Worm (Caenorhabditis elegans) whole organism, L2 larva: ENCODE data around the gene hdl-1.

ENCODE experiments used
- F13H6.1 ChIP-seq: sonication (generic microtip); optimal IDR thresholded peaks from 2 replicates; lab custom pipeline; 2016; ENCODE audit warnings: missing genetic modification characterization, missing compliant biosample characterization
- Y55F3AM.14 ChIP-seq: fragments of 200-800 bp; sonication (Bioruptor generic); optimal IDR thresholded peaks from 2 replicates; lab custom pipeline; 2018; ENCODE audit warnings: mild to moderate bottlenecking, missing genetic modification characterization, missing compliant biosample characterization
- aly-2 ChIP-seq: fragments of 150-350 bp; optimal IDR thresholded peaks from 2 replicates; lab custom pipeline; 2014; ENCODE audit warnings: missing biosample characterization, missing genetic modification characterization
- ama-1 ChIP-seq: fragments of 150-350 bp; optimal IDR thresholded peaks from 2 replicates; lab custom pipeline; 2018; ENCODE audit warnings: inconsistent platforms
- ceh-16 ChIP-seq: fragments of 150-350 bp; optimal IDR thresholded peaks from 2 replicates; lab custom pipeline; 2014; ENCODE audit warnings: missing biosample characterization, missing genetic modification characterization
- ceh-82 ChIP-seq: fragments of 150-350 bp; optimal IDR thresholded peaks from 2 replicates; lab custom pipeline; 2014; ENCODE audit warnings: missing biosample characterization, missing genetic modification characterization
- crh-2 ChIP-seq: sonication (generic microtip); optimal IDR thresholded peaks from 2 replicates; lab custom pipeline; 2017; ENCODE audit warnings: missing biosample characterization, missing genetic modification characterization
- dmd-4 ChIP-seq: sonication (generic microtip); optimal IDR thresholded peaks from 2 replicates; lab custom pipeline; 2017; ENCODE audit warnings: missing biosample characterization, missing genetic modification characterization
- egl-27 ChIP-seq: sonication (generic microtip); optimal IDR thresholded peaks from 3 replicates; lab custom pipeline; 2017; ENCODE audit warnings: missing biosample characterization, missing genetic modification reagents, missing genetic modification characterization
- fos-1 ChIP-seq: fragments of 150-350 bp; optimal IDR thresholded peaks from 2 replicates; lab custom pipeline; 2014; ENCODE audit warnings: missing biosample characterization, missing genetic modification characterization
- gmeb-1 ChIP-seq: fragments of 150-350 bp; optimal IDR thresholded peaks from 2 replicates; lab custom pipeline; 2014; ENCODE audit warnings: missing biosample characterization, missing genetic modification characterization
- lsy-2 ChIP-seq, 2 experiments: fragments of 150-350 bp in 1 of 2; sonication (generic microtip) in 1 of 2; optimal IDR thresholded peaks; 2 replicates each; lab custom pipeline; 2014 to 2017; ENCODE audit warnings: missing biosample characterization in 2 of 2, missing genetic modification characterization in 2 of 2
- mbf-1 ChIP-seq: sonication (generic microtip); optimal IDR thresholded peaks from 2 replicates; lab custom pipeline; 2017; ENCODE audit warnings: missing biosample characterization, missing genetic modification characterization
- mdl-1 ChIP-seq, 2 experiments: fragments of 150-350 bp in 1 of 2; sonication (generic microtip) in 1 of 2; optimal IDR thresholded peaks; 2 replicates each; lab custom pipeline; 2017; ENCODE audit warnings: missing biosample characterization in 2 of 2, missing genetic modification characterization in 2 of 2
- nhr-11 ChIP-seq: fragments of 150-350 bp; optimal IDR thresholded peaks from 2 replicates; lab custom pipeline; 2014; ENCODE audit warnings: missing biosample characterization, missing genetic modification characterization
- nhr-129 ChIP-seq: fragments of 150-350 bp; optimal IDR thresholded peaks from 2 replicates; lab custom pipeline; 2014; ENCODE audit warnings: missing biosample characterization, missing genetic modification characterization
- nhr-21 ChIP-seq: fragments of 150-350 bp; optimal IDR thresholded peaks from 2 replicates; lab custom pipeline; 2014; ENCODE audit warnings: missing biosample characterization, missing genetic modification characterization
- nhr-23 ChIP-seq: fragments of 150-350 bp; optimal IDR thresholded peaks from 2 replicates; lab custom pipeline; 2014; ENCODE audit warnings: missing biosample characterization, missing genetic modification reagents, missing genetic modification characterization
- nhr-25 ChIP-seq: fragments of 150-350 bp; sonication (generic microtip); optimal IDR thresholded peaks from 3 replicates; lab custom pipeline; 2014; ENCODE audit warnings: missing biosample characterization, missing genetic modification characterization
- nhr-77 ChIP-seq: fragments of 150-350 bp; optimal IDR thresholded peaks from 2 replicates; lab custom pipeline; 2014; ENCODE audit warnings: missing biosample characterization, missing genetic modification characterization
- sem-4 ChIP-seq: fragments of 150-350 bp; optimal IDR thresholded peaks from 2 replicates; lab custom pipeline; 2014; ENCODE audit warnings: missing biosample characterization, missing genetic modification reagents, missing genetic modification characterization
- skn-1 ChIP-seq: sonication (generic microtip); optimal IDR thresholded peaks from 2 replicates; lab custom pipeline; 2017; ENCODE audit warnings: missing biosample characterization, missing genetic modification characterization
- sma-3 ChIP-seq: sonication (generic microtip); optimal IDR thresholded peaks from 2 replicates; lab custom pipeline; 2016; ENCODE audit warnings: missing genetic modification reagents, missing genetic modification characterization, missing compliant biosample characterization
- sma-9 ChIP-seq, 2 experiments: fragments of 150-350 bp in 1 of 2; sonication (generic microtip) in 1 of 2; optimal IDR thresholded peaks; 2 replicates each; lab custom pipeline; 2014 to 2016; ENCODE audit warnings: missing genetic modification characterization in 2 of 2, mild to moderate bottlenecking in 1 of 2, missing biosample characterization in 1 of 2, missing compliant biosample characterization in 1 of 2, missing genetic modification reagents in 1 of 2, moderate library complexity in 1 of 2
- snpc-4 ChIP-seq: fragments of 150-350 bp; optimal IDR thresholded peaks from 2 replicates; lab custom pipeline; 2014; ENCODE audit warnings: missing biosample characterization, missing genetic modification characterization
- unc-39 ChIP-seq: fragments of 150-350 bp; optimal IDR thresholded peaks from 2 replicates; lab custom pipeline; 2014; ENCODE audit warnings: missing biosample characterization, missing genetic modification characterization
- unc-62 ChIP-seq: fragments of 150-350 bp; optimal IDR thresholded peaks from 2 replicates; lab custom pipeline; 2014; ENCODE audit warnings: missing biosample characterization, missing genetic modification reagents, missing genetic modification characterization
- zag-1 ChIP-seq: fragments of 150-350 bp; optimal IDR thresholded peaks from 2 replicates; lab custom pipeline; 2014; ENCODE audit warnings: missing biosample characterization, missing genetic modification characterization
- ztf-1 ChIP-seq: fragments of 200-800 bp; sonication (Bioruptor generic); conservative IDR thresholded peaks from 2 replicates; pipeline ENCODE4 v1.3.6; 2022; ENCODE audit warnings: missing genetic modification characterization, missing compliant biosample characterization
- ztf-11 ChIP-seq: sonication (generic microtip); optimal IDR thresholded peaks from 2 replicates; lab custom pipeline; 2017; ENCODE audit warnings: missing biosample characterization, missing genetic modification characterization
- ztf-4 ChIP-seq: fragments of 150-350 bp; optimal IDR thresholded peaks from 2 replicates; lab custom pipeline; 2014; ENCODE audit warnings: missing biosample characterization, missing genetic modification characterization

Gene hdl-1

DNA sequence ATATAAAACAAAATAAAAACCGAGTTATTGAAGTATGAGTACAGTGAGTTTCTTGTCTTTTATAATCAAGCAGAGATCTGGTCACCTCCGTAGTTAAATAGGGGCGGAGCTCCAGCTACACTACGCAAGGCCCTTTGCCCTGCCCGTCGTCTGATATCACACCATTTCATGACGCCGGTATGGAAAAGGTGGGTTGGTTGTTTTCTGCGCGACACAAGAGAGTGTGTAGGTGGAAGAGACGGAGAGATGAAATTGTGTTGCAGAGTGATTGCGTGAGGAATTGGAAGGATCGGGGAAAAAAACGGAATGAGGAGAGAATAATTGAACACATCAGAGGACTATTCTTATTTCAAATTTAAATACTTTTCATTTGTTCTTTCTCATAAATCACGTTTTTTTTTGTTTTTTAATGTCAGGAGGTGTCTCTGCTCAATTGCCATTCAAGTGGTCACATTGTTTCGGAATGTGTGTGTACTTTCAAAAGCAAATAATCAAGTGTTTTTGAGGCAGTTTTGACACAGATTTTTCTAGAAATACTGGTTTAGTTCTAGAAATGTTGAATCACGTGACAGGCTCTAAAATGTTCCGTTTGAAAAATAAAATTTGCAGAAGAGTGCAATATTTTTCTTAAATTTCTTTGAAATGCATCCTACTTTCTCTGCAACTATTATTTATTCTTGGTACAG is 33.7 kb downstream of the hdl-1 start, which contains the start of gene ZK822.9:
Gene ZK822.9 (plus strand): TSS at position 180 of the 686 bp plus-strand sequence.
- no peak for TF ChIP-seq F13H6.1
- TF ChIP-seq skn-1 (tag; lab: Kevin White, UChicago): no peak
- peak; percentile 31 for TF ChIP-seq nhr-21 (tag; lab: Kevin White, UChicago)
- no peak for TF ChIP-seq sem-4 (tag; lab: Kevin White, UChicago)
- TF ChIP-seq sma-9 (GFP tag; optimal IDR thresholded peaks at IDR 0.05; lab: Kevin White, UChicago): peak; percentile 31
- peak; percentile 14 for TF ChIP-seq sma-9 (tag; optimal IDR thresholded peaks at IDR 0.05; lab: Kevin White, UChicago)
- no peak for TF ChIP-seq sma-3
- no peak for TF ChIP-seq ztf-1 (GFP tag; lab: Robert Waterston, UW)
- TF ChIP-seq crh-2 (tag; lab: Kevin White, UChicago): peak; percentile 3
- TF ChIP-seq fos-1 (tag; lab: Kevin White, UChicago): peak; percentile 11
- TF ChIP-seq lsy-2 (tag; optimal IDR thresholded peaks at IDR 0.05; lab: Kevin White, UChicago): no peak
- TF ChIP-seq ztf-11 (tag; lab: Kevin White, UChicago): no peak
- TF ChIP-seq Y55F3AM.14 (GFP tag; lab: Kevin White, UChicago): no peak
- TF ChIP-seq zag-1 (tag; lab: Kevin White, UChicago): no peak
- peak in 1 of 2 experiments; percentile 2 for TF ChIP-seq mdl-1 (tag; optimal IDR thresholded peaks at IDR 0.05; lab: Kevin White, UChicago)
- no peak for TF ChIP-seq snpc-4 (tag; lab: Kevin White, UChicago)
- no peak for TF ChIP-seq gmeb-1
- no peak for TF ChIP-seq ceh-16 (tag; lab: Kevin White, UChicago)
- TF ChIP-seq nhr-129: no peak

DNA sequence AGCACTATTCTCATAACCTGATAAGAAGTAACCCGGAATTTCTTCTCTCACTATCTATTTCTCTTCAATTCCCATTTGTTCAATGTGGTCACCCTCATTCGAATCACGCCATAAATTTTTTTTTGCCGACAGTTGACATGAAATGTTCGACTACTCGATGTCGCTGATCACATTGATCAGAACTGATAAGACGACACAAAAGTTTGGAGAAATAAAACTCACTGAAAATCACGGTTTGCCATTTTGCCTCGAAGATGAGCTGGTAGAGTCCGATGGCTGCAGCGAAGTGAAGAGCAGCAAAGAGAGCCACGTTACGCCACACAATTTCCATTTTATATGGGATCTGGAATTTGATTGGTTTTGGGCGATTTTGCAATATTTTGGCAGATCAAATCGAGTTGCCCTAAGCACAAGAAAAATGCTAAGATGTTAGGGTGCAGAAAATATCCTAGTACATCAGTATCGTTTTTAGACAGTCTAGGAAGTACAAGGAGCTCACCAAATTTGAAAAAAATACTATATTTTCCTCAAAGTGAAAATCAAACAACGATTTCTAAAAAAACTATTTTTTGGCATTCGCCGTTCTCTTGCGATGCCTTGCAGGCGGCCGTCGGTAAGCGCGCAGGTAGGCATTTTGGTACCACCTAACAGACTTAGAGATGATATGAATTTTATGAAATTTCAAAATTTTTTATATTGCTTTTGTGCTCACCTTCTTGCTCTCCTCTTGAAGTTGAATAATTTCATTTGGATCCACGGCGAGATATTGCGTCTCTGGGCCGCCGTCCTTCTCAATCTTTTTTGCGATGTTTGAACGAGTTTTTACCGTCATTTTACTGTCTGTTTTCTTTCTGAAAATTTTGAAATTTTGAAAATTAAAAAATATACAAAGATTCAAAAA is 34.5 kb downstream of the hdl-1 start, which contains the start of gene fat-6:
Gene fat-6 (minus strand): TSS at position 851 of the 901 bp plus-strand sequence.
- peak in 1 of 2 experiments; percentile 14 for TF ChIP-seq lsy-2 (tag; optimal IDR thresholded peaks at IDR 0.05; lab: Kevin White, UChicago)
- TF ChIP-seq sma-9 (GFP tag; optimal IDR thresholded peaks at IDR 0.05; lab: Kevin White, UChicago): peak; percentile 72
- no peak for TF ChIP-seq sma-9 (tag; optimal IDR thresholded peaks at IDR 0.05; lab: Kevin White, UChicago)
- no peak for TF ChIP-seq Y55F3AM.14 (GFP tag; lab: Kevin White, UChicago)
- peak; percentile 65 for TF ChIP-seq fos-1 (tag; lab: Kevin White, UChicago)
- TF ChIP-seq crh-2 (tag; lab: Kevin White, UChicago): peak; percentile 45
- TF ChIP-seq mbf-1 (tag; lab: Kevin White, UChicago): no peak
- TF ChIP-seq nhr-21 (tag; lab: Kevin White, UChicago): peak; percentile 53
- TF ChIP-seq nhr-25: peak; percentile 3
- peak; percentile 17 for TF ChIP-seq F13H6.1
- TF ChIP-seq nhr-23 (tag; lab: Kevin White, UChicago): no peak
- peak; percentile 24 for TF ChIP-seq gmeb-1
- no peak for TF ChIP-seq mdl-1 (tag; optimal IDR thresholded peaks at IDR 0.05; lab: Kevin White, UChicago)
- TF ChIP-seq sma-3: peak; percentile 36
- TF ChIP-seq, all 48 proteins: peak for 9

DNA sequence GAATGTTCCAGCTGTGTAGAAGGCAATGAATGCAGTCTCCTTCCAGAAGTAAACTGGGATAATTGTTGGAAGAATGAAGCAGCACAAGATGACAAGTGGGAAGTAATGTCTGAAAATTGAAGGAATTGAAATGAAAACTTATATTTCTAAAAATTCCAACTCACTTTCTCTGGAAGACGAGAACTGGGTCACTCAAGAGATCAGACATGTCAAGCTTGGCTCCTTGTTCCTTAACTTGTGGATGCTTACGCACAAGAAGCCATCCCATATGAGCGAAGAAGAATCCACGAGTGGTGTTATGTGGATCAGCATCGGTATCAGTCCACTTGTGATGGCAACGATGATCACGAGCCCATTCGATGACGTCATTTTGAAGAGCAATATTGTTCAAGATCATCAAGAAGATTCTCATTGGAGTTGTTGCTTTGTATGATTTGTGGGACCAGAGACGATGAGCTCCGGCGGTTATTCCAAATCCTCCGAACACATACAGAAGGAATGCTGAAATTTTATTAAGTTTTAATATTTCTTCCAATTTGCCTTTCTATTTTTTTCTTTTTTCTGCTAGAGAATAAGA is 35.3 kb downstream of the hdl-1 start:
- no peak for TF ChIP-seq aly-2
- no peak for TF ChIP-seq unc-62 (GFP tag; lab: Kevin White, UChicago)
- no peak for TF ChIP-seq dmd-4
- no peak for TF ChIP-seq nhr-11
- no peak for TF ChIP-seq ama-1
- TF ChIP-seq ztf-11 (tag; lab: Kevin White, UChicago): no peak
- no peak for TF ChIP-seq egl-27
- TF ChIP-seq nhr-77 (tag; lab: Kevin White, UChicago): no peak
- TF ChIP-seq unc-39: no peak
- no peak for TF ChIP-seq ztf-4 (tag; lab: Kevin White, UChicago)
- no peak for TF ChIP-seq ztf-1 (GFP tag; lab: Robert Waterston, UW)
- no peak for TF ChIP-seq zag-1 (tag; lab: Kevin White, UChicago)
- TF ChIP-seq fos-1 (tag; lab: Kevin White, UChicago): no peak
- no peak for TF ChIP-seq sem-4 (tag; lab: Kevin White, UChicago)
- TF ChIP-seq ceh-82 (tag; lab: Kevin White, UChicago): no peak
- TF ChIP-seq skn-1 (tag; lab: Kevin White, UChicago): no peak
